Fruit fly (Drosophila melanogaster) whole organism, wandering third instar larva: ENCODE measurements around the gene CG5245.

Source experiments
- ey ChIP-seq: fragments of 200-800 bp; sonication (Bioruptor generic); optimal IDR thresholded peaks from 2 replicates; lab custom pipeline; 2016; ENCODE audit warnings: missing biosample characterization, missing genetic modification characterization
- psq ChIP-seq: fragments of 200-800 bp; sonication (Bioruptor generic); optimal IDR thresholded peaks from 3 replicates; lab custom pipeline; 2017; ENCODE audit warnings: missing biosample characterization, mild to moderate bottlenecking, missing genetic modification characterization, moderate library complexity

DNA sequence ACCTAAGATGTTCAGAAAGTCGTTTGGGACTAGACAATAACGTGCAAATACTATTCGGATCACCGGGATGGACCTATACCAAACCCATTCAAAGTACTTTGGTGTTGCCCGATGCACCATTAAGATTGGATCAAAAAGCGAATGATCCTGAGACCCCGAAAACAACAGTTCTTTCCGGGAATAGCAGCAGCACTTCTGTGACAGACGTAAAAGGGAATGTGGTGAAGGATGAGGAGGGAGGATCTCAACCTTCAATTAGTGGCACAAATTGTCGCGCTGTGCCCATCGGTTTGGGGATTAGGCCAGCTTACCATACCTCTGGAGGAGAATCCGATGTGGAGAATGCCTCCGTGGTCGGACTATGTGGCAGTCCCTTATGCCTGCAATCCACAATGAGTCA is 19.0 kb downstream of the CG5245 start:
- TF ChIP-seq psq (GFP tag; lab: Kevin White, UChicago) (no peak), ey (no peak)
